Fruit fly (Drosophila melanogaster) whole organism, embryonic: Measurements from ENCODE around the gene Dhpr.

Source experiments
- Awh ChIP-seq: fragments of 200-800 bp; sonication (Bioruptor generic); IDR thresholded peaks from 2 replicates; pipeline ENCODE4, ENCODE4 v1.3.6; 2022; ENCODE audit warnings: missing biosample characterization, missing genetic modification characterization
- BtbVII ChIP-seq: fragments of 200-800 bp; sonication (Bioruptor generic); optimal IDR thresholded peaks from 3 replicates; lab custom pipeline; 2017; ENCODE audit warnings: missing biosample characterization, mild to moderate bottlenecking, missing genetic modification characterization
- CG12219 ChIP-seq: fragments of 200-800 bp; sonication (Bioruptor generic); optimal IDR thresholded peaks from 3 replicates; lab custom pipeline; 2018; ENCODE audit warnings: missing biosample characterization, mild to moderate bottlenecking, missing genetic modification characterization
- CG12659 ChIP-seq: fragments of 200-800 bp; sonication (Bioruptor generic); optimal IDR thresholded peaks from 3 replicates; lab custom pipeline; 2017; ENCODE audit warnings: mild to moderate bottlenecking, missing biosample characterization, missing genetic modification reagents, missing genetic modification characterization
- CG13296 ChIP-seq: fragments of 200-800 bp; sonication (Bioruptor generic); optimal IDR thresholded peaks from 3 replicates; lab custom pipeline; 2018; ENCODE audit warnings: missing biosample characterization, mild to moderate bottlenecking, missing genetic modification characterization
- CG16779 ChIP-seq: fragments of 200-800 bp; sonication (Bioruptor generic); IDR thresholded peaks from 2 replicates; pipeline ENCODE4 v1.3.6; 2022; ENCODE audit warnings: missing biosample characterization, missing genetic modification characterization
- CG16813 ChIP-seq: fragments of 200-800 bp; sonication (Bioruptor generic); IDR thresholded peaks from 3 replicates; pipeline ENCODE4 v1.3.6; 2022; ENCODE audit warnings: missing biosample characterization, missing genetic modification characterization; ENCODE audit not compliant: partially characterized antibody
- CG17328 ChIP-seq: fragments of 200-800 bp; sonication (Bioruptor generic); IDR thresholded peaks from 2 replicates; pipeline ENCODE4 v1.3.6; 2022; ENCODE audit warnings: missing biosample characterization, missing genetic modification characterization
- CG17568 ChIP-seq: fragments of 200-800 bp; sonication (Bioruptor generic); optimal IDR thresholded peaks from 2 replicates; lab custom pipeline; 2018; ENCODE audit warnings: missing biosample characterization, mild to moderate bottlenecking, missing genetic modification characterization, moderate library complexity
- CG17829 ChIP-seq: fragments of 200-800 bp; optimal IDR thresholded peaks from 2 replicates; lab custom pipeline; 2019; ENCODE audit warnings: missing biosample characterization, mild to moderate bottlenecking, missing genetic modification characterization, moderate library complexity
- CG17912 ChIP-seq: fragments of 200-800 bp; sonication (Bioruptor generic); optimal IDR thresholded peaks from 2 replicates; lab custom pipeline; 2018; ENCODE audit warnings: missing biosample characterization, mild to moderate bottlenecking, missing genetic modification characterization
- CG2129 ChIP-seq: fragments of 200-800 bp; sonication (Bioruptor generic); IDR thresholded peaks from 2 replicates; pipeline ENCODE4 v1.3.6; 2022; ENCODE audit warnings: missing biosample characterization, missing genetic modification characterization; ENCODE audit not compliant: partially characterized antibody
- CG33213 ChIP-seq: fragments of 200-800 bp; sonication (Bioruptor generic); optimal IDR thresholded peaks from 3 replicates; lab custom pipeline; 2016; ENCODE audit warnings: missing biosample characterization, missing genetic modification characterization
- CG4282 ChIP-seq: fragments of 200-800 bp; sonication (Bioruptor generic); optimal IDR thresholded peaks from 2 replicates; lab custom pipeline; 2016; ENCODE audit warnings: missing biosample characterization, missing genetic modification characterization
- CG7987 ChIP-seq: fragments of 200-800 bp; sonication (Bioruptor generic); optimal IDR thresholded peaks from 2 replicates; lab custom pipeline; 2018; ENCODE audit warnings: missing biosample characterization, mild to moderate bottlenecking, missing genetic modification characterization, moderate library complexity
- CHES-1-like ChIP-seq: fragments of 200-800 bp; sonication (Bioruptor generic); optimal IDR thresholded peaks from 2 replicates; lab custom pipeline; 2016; ENCODE audit warnings: missing biosample characterization, missing genetic modification characterization
- Dref ChIP-seq: fragments of 200-800 bp; sonication (Bioruptor generic); IDR thresholded peaks from 2 replicates; pipeline ENCODE4 v1.3.6; 2022; ENCODE audit warnings: missing biosample characterization, missing genetic modification characterization
- Ets65A ChIP-seq: fragments of 200-800 bp; sonication (Bioruptor generic); peaks from one replicate; lab custom pipeline; 2016; ENCODE audit warnings: missing biosample characterization, missing genetic modification characterization
- Ets97D ChIP-seq: fragments of 200-800 bp; sonication (Bioruptor generic); optimal IDR thresholded peaks from 3 replicates; lab custom pipeline; 2016; ENCODE audit warnings: missing biosample characterization, missing genetic modification characterization
- HHEX ChIP-seq: fragments of 200-800 bp; sonication (Bioruptor generic); optimal IDR thresholded peaks from 3 replicates; lab custom pipeline; 2017; ENCODE audit warnings: missing biosample characterization, mild to moderate bottlenecking, missing genetic modification characterization, missing genetic modification reagents
- HLH4C ChIP-seq: fragments of 200-800 bp; sonication (Bioruptor generic); IDR thresholded peaks from 3 replicates; pipeline ENCODE4 v1.3.6; 2022; ENCODE audit warnings: missing biosample characterization, missing genetic modification characterization; ENCODE audit not compliant: partially characterized antibody
- Hr51 ChIP-seq, 2 experiments: fragments of 200-800 bp; sonication (Bioruptor generic); optimal IDR thresholded peaks; 2 replicates in 1 of 2; 3 replicates in 1 of 2; lab custom pipeline; 2016 to 2018; ENCODE audit warnings: missing biosample characterization in 2 of 2, missing genetic modification characterization in 2 of 2, mild to moderate bottlenecking in 1 of 2, moderate library complexity in 1 of 2
- Lhr ChIP-seq: fragments of 200-800 bp; sonication (Bioruptor generic); optimal IDR thresholded peaks from 3 replicates; lab custom pipeline; 2017; ENCODE audit warnings: mild to moderate bottlenecking, missing biosample characterization, missing genetic modification reagents, missing genetic modification characterization
- Med ChIP-seq: fragments of 200-800 bp; sonication (Bioruptor generic); peaks from one replicate; lab custom pipeline; 2016; ENCODE audit warnings: missing biosample characterization, missing genetic modification characterization, mild to moderate bottlenecking, inconsistent platforms, moderate library complexity
- NFAT ChIP-seq: fragments of 200-800 bp; sonication (Bioruptor generic); IDR thresholded peaks from 2 replicates; pipeline ENCODE4 v1.3.6; 2022; ENCODE audit warnings: missing biosample characterization, missing genetic modification characterization
- Spps ChIP-seq: fragments of 200-800 bp; sonication (Bioruptor generic); optimal IDR thresholded peaks from 2 replicates; lab custom pipeline; 2018; ENCODE audit warnings: missing biosample characterization, mild to moderate bottlenecking, missing genetic modification characterization
- Ssrp ChIP-seq: fragments of 200-800 bp; sonication (Bioruptor generic); optimal IDR thresholded peaks from 2 replicates; lab custom pipeline; 2018; ENCODE audit warnings: missing biosample characterization, mild to moderate bottlenecking, missing genetic modification characterization, moderate library complexity
- Usf ChIP-seq: fragments of 200-800 bp; sonication (Bioruptor generic); optimal IDR thresholded peaks from 2 replicates; lab custom pipeline; 2017; ENCODE audit warnings: missing genotype, missing biosample characterization, missing genetic modification characterization
- YL-1 ChIP-seq: fragments of 200-800 bp; sonication (Bioruptor generic); optimal IDR thresholded peaks from 3 replicates; lab custom pipeline; 2017; ENCODE audit warnings: missing biosample characterization, mild to moderate bottlenecking, missing genetic modification characterization
- cwo ChIP-seq: fragments of 200-800 bp; sonication (Bioruptor generic); optimal IDR thresholded peaks from 3 replicates; lab custom pipeline; 2017; ENCODE audit warnings: missing biosample characterization, missing genetic modification characterization, mild to moderate bottlenecking, moderate library complexity, missing genetic modification reagents
- dysf ChIP-seq: fragments of 200-800 bp; sonication (Bioruptor generic); IDR thresholded peaks from 3 replicates; pipeline ENCODE4 v1.3.6; 2022; ENCODE audit warnings: missing biosample characterization, missing genetic modification characterization
- exex ChIP-seq: fragments of 200-800 bp; sonication (Bioruptor generic); optimal IDR thresholded peaks from 4 replicates; lab custom pipeline; 2018; ENCODE audit warnings: missing biosample characterization, mild to moderate bottlenecking, missing genetic modification characterization, moderate library complexity
- gfzf ChIP-seq: fragments of 200-800 bp; sonication (Bioruptor generic); optimal IDR thresholded peaks from 2 replicates; lab custom pipeline; 2016; ENCODE audit warnings: missing biosample characterization, mild to moderate bottlenecking, missing genetic modification characterization, moderate library complexity
- grau ChIP-seq: fragments of 200-800 bp; optimal IDR thresholded peaks from 3 replicates; lab custom pipeline; 2019; ENCODE audit warnings: missing biosample characterization, mild to moderate bottlenecking, missing genetic modification characterization, moderate library complexity
- gsb ChIP-seq: fragments of 200-800 bp; sonication (Bioruptor generic); IDR thresholded peaks from 2 replicates; pipeline ENCODE4 v1.3.6; 2022; ENCODE audit warnings: missing biosample characterization, missing genetic modification characterization
- gt ChIP-seq: fragments of 200-800 bp; sonication (Bioruptor generic); IDR thresholded peaks from 2 replicates; pipeline ENCODE4 v1.3.6; 2022; ENCODE audit warnings: missing biosample characterization, missing genetic modification characterization
- ken ChIP-seq: fragments of 200-800 bp; sonication (Bioruptor generic); IDR thresholded peaks from 3 replicates; pipeline ENCODE4 v1.3.6; 2022; ENCODE audit warnings: missing biosample characterization, missing genetic modification characterization
- knrl ChIP-seq: fragments of 200-800 bp; sonication (Bioruptor generic); IDR thresholded peaks from 3 replicates; pipeline ENCODE4 v1.3.6; 2022; ENCODE audit warnings: missing biosample characterization, missing genetic modification characterization; ENCODE audit not compliant: partially characterized antibody
- nmo ChIP-seq: fragments of 200-800 bp; sonication (Bioruptor generic); optimal IDR thresholded peaks from 2 replicates; lab custom pipeline; 2018; ENCODE audit warnings: missing biosample characterization, mild to moderate bottlenecking, missing genetic modification characterization, moderate library complexity
- onecut ChIP-seq: fragments of 200-800 bp; sonication (Bioruptor generic); IDR thresholded peaks from 2 replicates; pipeline ENCODE4 v1.3.6; 2022; ENCODE audit warnings: missing biosample characterization, missing genetic modification characterization
- ranshi ChIP-seq: fragments of 200-800 bp; sonication (Bioruptor generic); IDR thresholded peaks from 2 replicates; pipeline ENCODE4 v1.3.6; 2022; ENCODE audit warnings: missing biosample characterization, missing genetic modification characterization
- row ChIP-seq: fragments of 200-800 bp; sonication (Bioruptor generic); IDR thresholded peaks from 3 replicates; pipeline ENCODE4 v1.3.6; 2022; ENCODE audit warnings: missing biosample characterization, missing genetic modification characterization
- slp2 ChIP-seq: fragments of 200-800 bp; sonication (Bioruptor generic); optimal IDR thresholded peaks from 2 replicates; lab custom pipeline; 2016; ENCODE audit warnings: missing biosample characterization, missing genetic modification characterization
- sob ChIP-seq: fragments of 200-800 bp; sonication (Bioruptor generic); IDR thresholded peaks from 2 replicates; pipeline ENCODE4 v1.3.6; 2022; ENCODE audit warnings: missing biosample characterization, missing genetic modification characterization
- trem ChIP-seq: fragments of 200-800 bp; optimal IDR thresholded peaks from 3 replicates; lab custom pipeline; 2019; ENCODE audit warnings: missing biosample characterization, mild to moderate bottlenecking, missing genetic modification characterization, moderate library complexity
- vnd ChIP-seq: fragments of 200-800 bp; sonication (Bioruptor generic); IDR thresholded peaks from 3 replicates; pipeline ENCODE4 v1.3.6; 2022; ENCODE audit warnings: missing biosample characterization, missing genetic modification characterization; ENCODE audit not compliant: partially characterized antibody
- wek ChIP-seq: fragments of 200-800 bp; sonication (Bioruptor generic); optimal IDR thresholded peaks from 3 replicates; lab custom pipeline; 2018; ENCODE audit warnings: missing biosample characterization, mild to moderate bottlenecking, missing genetic modification characterization, moderate library complexity

The Dhpr gene

DNA sequence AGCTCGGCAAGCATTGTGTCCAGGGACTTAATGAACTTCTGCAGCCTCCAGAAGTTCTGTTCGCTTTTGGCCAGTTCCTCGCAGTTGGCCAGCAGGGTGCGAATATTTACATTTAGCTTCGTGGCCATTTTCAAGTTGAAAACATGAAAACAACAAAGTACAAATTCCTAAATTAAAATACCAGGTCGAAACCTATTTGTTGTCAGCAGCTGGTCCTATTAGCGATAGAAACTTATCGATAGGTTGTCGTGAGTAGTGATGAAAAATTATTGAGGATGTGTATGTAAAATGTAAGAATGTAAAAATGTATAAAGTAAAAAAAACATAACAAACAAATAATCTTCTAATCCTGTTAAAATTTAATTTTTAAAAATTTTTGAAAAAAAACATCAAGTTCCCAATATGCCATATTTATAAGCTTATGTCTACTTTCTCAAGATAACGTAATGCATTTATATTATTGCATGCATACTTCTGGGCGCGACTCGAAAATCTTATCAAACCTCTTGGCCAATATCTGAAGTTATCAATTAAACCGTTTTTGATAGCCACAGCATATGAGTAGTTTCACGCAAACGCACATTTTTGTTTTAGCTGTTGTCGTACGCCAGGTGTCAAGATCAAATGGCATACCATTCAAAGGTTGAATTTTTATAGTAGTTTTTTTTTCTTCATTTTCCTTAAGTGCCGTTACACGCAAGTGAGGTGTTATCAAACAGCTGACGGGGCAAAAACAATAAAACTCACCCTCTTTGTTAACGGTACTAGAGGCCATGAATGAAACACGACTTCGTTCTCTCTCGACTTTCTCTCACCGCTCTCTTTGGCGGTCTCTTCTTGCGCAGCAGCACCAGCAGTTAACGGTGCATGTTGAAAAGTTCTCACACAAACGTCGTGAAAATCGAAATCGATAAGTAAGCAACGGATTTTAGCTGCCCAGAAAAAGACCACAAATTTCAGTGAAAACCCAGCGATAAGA, 2.9 kb downstream of the Dhpr start, which contains the start of the genes Use1 and nwk (continued):
- TF ChIP-seq gt (no peak), ranshi (GFP tag; lab: Robert Waterston, UW) (no peak), CG7987 (GFP tag; lab: Kevin White, UChicago) (no peak), cwo (GFP tag; lab: Kevin White, UChicago) (peak; percentile 60), vnd (GFP tag; lab: Robert Waterston, UW) (peak; percentile 71), ken (GFP tag; lab: Robert Waterston, UW) (no peak), HHEX (no peak), Usf (GFP tag; lab: Kevin White, UChicago) (no peak), nmo (GFP tag; lab: Kevin White, UChicago) (peak; percentile 49), knrl (GFP tag; lab: Robert Waterston, UW) (peak; percentile 86), dysf (GFP tag; lab: Robert Waterston, UW) (no peak), exex (peak; percentile 77), HLH4C (GFP tag; lab: Robert Waterston, UW) (peak; percentile 62; the same call in 2 of the 3 replicates), trem (peak; percentile 23), YL-1 (GFP tag; lab: Kevin White, UChicago) (peak; percentile 36), CHES-1-like (GFP tag; lab: Kevin White, UChicago) (peak; percentile 1), CG16779 (0 out of 2 replicates have a peak, but pooled peaks have one; percentile 46), Ets65A (GFP tag; lab: Kevin White, UChicago) (no peak), grau (tag; lab: Kevin White, UChicago) (peak; percentile 18), CG16813 (peak; percentile 75), wek (GFP tag; lab: Kevin White, UChicago) (no peak), CG17829 (tag; lab: Kevin White, UChicago) (peak; percentile 19), row (GFP tag; lab: Robert Waterston, UW) (peak; percentile 43), CG17912 (GFP tag; lab: Kevin White, UChicago) (no peak), gsb (GFP tag; lab: Robert Waterston, UW) (no peak), Hr51 (GFP tag; optimal IDR thresholded peaks at IDR 0.05; lab: Kevin White, UChicago) (peak in 1 of 2 experiments; percentile 8), Awh (no peak), slp2 (GFP tag; lab: Kevin White, UChicago) (no peak), Ets97D (GFP tag; lab: Kevin White, UChicago) (peak; percentile 45), CG12659 (GFP tag; lab: Kevin White, UChicago) (peak; percentile 68), NFAT (0 out of 2 replicates have a peak, but pooled peaks have one; percentile 5), Spps (no peak), onecut (GFP tag; lab: Robert Waterston, UW) (peak; percentile 94), Dref (GFP tag; lab: Robert Waterston, UW) (peak; percentile 82), CG12219 (GFP tag; lab: Kevin White, UChicago) (no peak), CG33213 (GFP tag; lab: Kevin White, UChicago) (no peak), CG13296 (no peak), gfzf (GFP tag; lab: Kevin White, UChicago) (peak; percentile 72), Ssrp (tag; lab: Kevin White, UChicago) (no peak), Lhr (GFP tag; lab: Kevin White, UChicago) (peak; percentile 65), BtbVII (GFP tag; lab: Kevin White, UChicago) (peak; percentile 14), sob (GFP tag; lab: Robert Waterston, UW) (peak; percentile 47; the same call in 1 of the 2 replicates), CG4282 (GFP tag; lab: Kevin White, UChicago) (no peak), CG2129 (GFP tag; lab: Robert Waterston, UW) (peak; percentile 34; the same call in 1 of the 2 replicates), CG17328 (GFP tag; lab: Robert Waterston, UW) (no peak), CG17568 (no peak), Med (GFP tag; lab: Kevin White, UChicago) (peak; percentile 79)
